Worm (Caenorhabditis elegans) whole organism, L2 larva: ENCODE measurements around the gene T23G7.3.
A peak's percentile ranks its signal among the peaks of the same experiment; 100 is the strongest.

ENCODE experiments used
- egl-27 ChIP-seq: sonication (generic microtip); optimal IDR thresholded peaks from 3 replicates; lab custom pipeline; 2017; ENCODE audit warnings: missing biosample characterization, missing genetic modification reagents, missing genetic modification characterization
- nhr-77 ChIP-seq: fragments of 150-350 bp; optimal IDR thresholded peaks from 2 replicates; lab custom pipeline; 2014; ENCODE audit warnings: missing biosample characterization, missing genetic modification characterization
- ztf-4 ChIP-seq: fragments of 150-350 bp; optimal IDR thresholded peaks from 2 replicates; lab custom pipeline; 2014; ENCODE audit warnings: missing biosample characterization, missing genetic modification characterization

DNA sequence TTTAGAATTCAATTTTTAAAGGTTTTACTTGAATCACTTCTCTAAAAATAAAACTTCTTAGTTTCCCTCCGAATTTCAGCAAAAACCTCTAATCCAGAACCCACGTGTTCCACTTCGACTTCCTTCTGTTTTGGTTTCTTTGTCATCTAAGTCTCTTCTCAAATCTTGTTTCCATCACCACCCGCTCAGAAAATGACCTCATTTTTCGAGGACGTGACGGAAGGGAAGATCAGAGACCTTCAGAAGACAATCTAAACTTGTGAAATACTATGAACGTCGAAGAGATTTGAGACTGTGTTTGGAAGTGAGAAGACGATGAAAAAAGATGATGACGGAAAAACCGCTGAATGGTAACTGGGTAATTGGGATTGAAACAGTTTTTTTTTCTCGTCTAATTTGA lies 22.0 kb upstream of the T23G7.3 start:
- no peak for TF ChIP-seq nhr-77 (tag; lab: Kevin White, UChicago)
- no peak for TF ChIP-seq ztf-4
- peak; percentile 15 for TF ChIP-seq egl-27
